Worm (Caenorhabditis elegans): ENCODE measurements around the gene clec-266.

DNA sequence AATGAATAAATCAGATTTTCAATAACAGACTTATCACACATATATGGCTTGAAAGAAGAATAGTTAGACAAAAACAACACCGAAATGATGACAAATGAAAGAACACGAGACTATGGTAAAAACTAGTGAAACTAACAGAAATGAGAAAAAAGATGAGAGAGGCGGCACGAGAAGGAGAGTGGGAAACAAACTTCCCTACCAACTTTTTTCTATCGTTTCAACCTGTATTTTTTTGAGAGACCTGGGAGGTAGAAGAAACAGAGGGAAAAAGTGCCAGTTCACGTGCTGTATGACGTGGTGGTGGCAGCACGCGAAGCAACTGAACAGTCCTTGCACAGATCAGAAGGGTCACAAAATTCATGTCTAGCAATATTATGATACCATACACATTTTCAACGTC is 20.1 kb upstream of the clec-266 start:
- no peak for TF ChIP-seq hpl-2 (GFP tag; optimal IDR thresholded peaks at IDR 0.05)
- no peak for TF ChIP-seq lin-39 (tag; optimal IDR thresholded peaks at IDR 0.05)
- peak; percentile 5 for TF ChIP-seq nhr-77 (tag; optimal IDR thresholded peaks at IDR 0.05)

Data from whole organism, L1 larva.